Fruit fly (Drosophila melanogaster) whole organism, wandering third instar larva: ENCODE measurements around the gene Ten-a.

Experiments used
- CG32264 ChIP-seq: fragments of 200-800 bp; sonication (Bioruptor generic); optimal IDR thresholded peaks from 2 replicates; lab custom pipeline; 2016; ENCODE audit warnings: missing biosample characterization, missing genetic modification characterization
- HLH106 ChIP-seq: fragments of 200-800 bp; optimal IDR thresholded peaks from 3 replicates; lab custom pipeline; 2019; ENCODE audit warnings: missing biosample characterization, mild to moderate bottlenecking, missing genetic modification characterization, moderate library complexity
- dsf ChIP-seq: sonication (Bioruptor generic); optimal IDR thresholded peaks from 2 replicates; lab custom pipeline; 2016; ENCODE audit warnings: missing biosample characterization, missing genetic modification characterization, borderline replicate concordance
- jim ChIP-seq: fragments of 175-275, 200-325 bp; sonication (Bioruptor generic); optimal IDR thresholded peaks from 2 replicates; lab custom pipeline; 2016; ENCODE audit warnings: missing biosample characterization, mild to moderate bottlenecking, missing genetic modification characterization
- psq ChIP-seq: fragments of 200-800 bp; sonication (Bioruptor generic); optimal IDR thresholded peaks from 3 replicates; lab custom pipeline; 2017; ENCODE audit warnings: missing biosample characterization, mild to moderate bottlenecking, missing genetic modification characterization, moderate library complexity

DNA sequence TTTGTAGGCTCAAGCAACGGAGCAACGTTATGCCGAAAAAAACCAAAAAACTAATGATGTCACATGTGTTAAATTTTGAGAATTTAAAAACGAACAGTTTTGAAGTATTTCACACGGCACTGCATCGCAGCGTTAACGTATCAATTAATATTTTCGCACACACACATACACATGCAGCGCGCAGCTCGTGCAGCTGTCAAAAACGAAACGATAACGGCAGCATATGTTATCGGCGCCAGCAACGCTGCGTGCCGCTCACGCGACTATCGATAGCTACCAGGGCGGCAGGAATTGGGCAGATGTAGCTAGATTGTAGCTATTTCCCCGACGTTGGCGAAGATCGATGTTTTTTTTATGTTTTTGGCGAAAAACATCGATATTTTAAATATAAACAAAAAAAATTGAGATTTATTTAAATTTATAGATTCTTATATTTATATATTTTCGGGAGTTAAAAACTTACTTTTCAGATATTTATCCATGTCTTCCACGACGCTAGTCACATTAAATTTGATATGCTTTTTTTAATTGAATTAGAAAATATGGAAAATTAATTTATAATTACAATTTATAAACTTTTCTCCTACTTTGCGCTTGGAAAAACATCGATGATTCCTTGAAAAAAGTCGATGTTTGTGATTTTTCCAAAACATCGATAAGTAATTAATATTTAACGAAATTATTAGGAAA, 14.5 kb upstream of the Ten-a start, which contains the start of gene Usp7:
- TF ChIP-seq CG32264 (GFP tag; lab: Kevin White, UChicago) = no peak
- TF ChIP-seq psq (GFP tag; lab: Kevin White, UChicago) = no peak
- no peak for TF ChIP-seq dsf
- TF ChIP-seq jim (GFP tag; lab: Kevin White, UChicago) = no peak
- no peak for TF ChIP-seq HLH106 (tag; lab: Kevin White, UChicago)
